Fruit fly (Drosophila melanogaster): ENCODE data around the gene PIG-Wa.

The PIG-Wa gene

dm6 chr2L:2426444-2427188 is 43.6 kb downstream of the PIG-Wa start (continued):
- TF ChIP-seq gro (GFP tag; optimal IDR thresholded peaks at IDR 0.05) (no peak), salm (tag; optimal IDR thresholded peaks at IDR 0.05) (peak; percentile 31), CG1602 (GFP tag; optimal IDR thresholded peaks at IDR 0.05) (peak; percentile 35), CG10209 (GFP tag; optimal IDR thresholded peaks at IDR 0.05) (peak; percentile 27), CG7372 (GFP tag; IDR thresholded peaks at IDR 0.05) (no peak), Hr39 (optimal IDR thresholded peaks at IDR 0.05) (peak; percentile 33), ems (GFP tag; optimal IDR thresholded peaks at IDR 0.05) (peak; percentile 32), fd96Cb (tag; optimal IDR thresholded peaks at IDR 0.05) (peak; percentile 65), CG1024 (GFP tag; IDR thresholded peaks at IDR 0.05) (peak; percentile 45; the same call in 1 of the 2 replicates), Meics (GFP tag; optimal IDR thresholded peaks at IDR 0.05) (peak; percentile 39), fd3F (GFP tag; optimal IDR thresholded peaks at IDR 0.05) (peak; percentile 36), hkb (optimal IDR thresholded peaks at IDR 0.05) (no peak), hkb (GFP tag; IDR thresholded peaks at IDR 0.05) (peak; percentile 63), CG10979 (tag; optimal IDR thresholded peaks at IDR 0.05) (peak; percentile 42), croc (GFP tag; conservative IDR thresholded peaks at IDR 0.05) (0 out of 3 replicates have a peak, but pooled peaks have one; percentile 25), CkIIα-i1 (GFP tag; IDR thresholded peaks at IDR 0.05) (no peak), Antp (GFP tag; optimal IDR thresholded peaks at IDR 0.05) (peak; percentile 55), CG18262 (tag; optimal IDR thresholded peaks at IDR 0.05) (peak; percentile 42), sim (GFP tag; IDR thresholded peaks at IDR 0.05) (no peak), CG4617 (GFP tag; optimal IDR thresholded peaks at IDR 0.05; ENCODE audit: borderline replicate concordance) (no peak), ap (GFP tag; IDR thresholded peaks at IDR 0.05) (0 out of 2 replicates have a peak, but pooled peaks have one; percentile 18), CG14441 (GFP tag; IDR thresholded peaks at IDR 0.05) (peak; percentile 76), hbn (GFP tag; IDR thresholded peaks at IDR 0.05; ENCODE audit: partially characterized antibody) (no peak), CG31441 (GFP tag; IDR thresholded peaks at IDR 0.05) (peak; percentile 66), Nf-YA (GFP tag; IDR thresholded peaks at IDR 0.05) (peak; percentile 30; the same call in 1 of the 2 replicates), Dp (GFP tag; optimal IDR thresholded peaks at IDR 0.05) (no peak), CG11504 (tag; optimal IDR thresholded peaks at IDR 0.05) (peak; percentile 81), cato (GFP tag; optimal IDR thresholded peaks at IDR 0.05; ENCODE audit: borderline replicate concordance) (peak; percentile 41), grn (GFP tag; optimal IDR thresholded peaks at IDR 0.05) (no peak), bsh (GFP tag; optimal IDR thresholded peaks at IDR 0.05) (peak; percentile 63 to 77), CG30403 (GFP tag; optimal IDR thresholded peaks at IDR 0.05) (peak; percentile 66), tap (tag; optimal IDR thresholded peaks at IDR 0.05) (peak; percentile 53), Dad (GFP tag; optimal IDR thresholded peaks at IDR 0.05) (peak; percentile 17), NK7.1 (GFP tag; optimal IDR thresholded peaks at IDR 0.05) (peak; percentile 12), Fer1 (GFP tag; optimal IDR thresholded peaks at IDR 0.05) (peak; percentile 11), CG10462 (GFP tag; optimal IDR thresholded peaks at IDR 0.05) (no peak), danr (GFP tag; IDR thresholded peaks at IDR 0.05) (peak; percentile 13; the same call in 1 of the 2 replicates), CG12236 (GFP tag; optimal IDR thresholded peaks at IDR 0.05) (peak; percentile 22), CG6689 (GFP tag; IDR thresholded peaks at IDR 0.05) (peak; percentile 38; the same call in 1 of the 2 replicates), CG1647 (GFP tag; optimal IDR thresholded peaks at IDR 0.05) (peak; percentile 28), nau (GFP tag; optimal IDR thresholded peaks at IDR 0.05) (peak; percentile 32), ewg (GFP tag; optimal IDR thresholded peaks at IDR 0.05) (peak; percentile 51), Asciz (GFP tag; optimal IDR thresholded peaks at IDR 0.05) (peak; percentile 59), az2 (GFP tag; optimal IDR thresholded peaks at IDR 0.05) (peak; percentile 61), CG8765 (GFP tag; IDR thresholded peaks at IDR 0.05) (no peak), CG11695 (GFP tag; IDR thresholded peaks at IDR 0.05) (peak; percentile 59; the same call in 1 of the 3 replicates), CG33213 (GFP tag; optimal IDR thresholded peaks at IDR 0.05) (peak; percentile 37), Dfd (GFP tag; optimal IDR thresholded peaks at IDR 0.05) (no peak), CG9609 (GFP tag; optimal IDR thresholded peaks at IDR 0.05) (peak; percentile 37), otp (GFP tag; IDR thresholded peaks at IDR 0.05) (peak; percentile 54; the same call in 1 of the 3 replicates)
